Worm (Caenorhabditis elegans): ENCODE results near the gene F15B9.10.

The F15B9.10 gene

DNA sequence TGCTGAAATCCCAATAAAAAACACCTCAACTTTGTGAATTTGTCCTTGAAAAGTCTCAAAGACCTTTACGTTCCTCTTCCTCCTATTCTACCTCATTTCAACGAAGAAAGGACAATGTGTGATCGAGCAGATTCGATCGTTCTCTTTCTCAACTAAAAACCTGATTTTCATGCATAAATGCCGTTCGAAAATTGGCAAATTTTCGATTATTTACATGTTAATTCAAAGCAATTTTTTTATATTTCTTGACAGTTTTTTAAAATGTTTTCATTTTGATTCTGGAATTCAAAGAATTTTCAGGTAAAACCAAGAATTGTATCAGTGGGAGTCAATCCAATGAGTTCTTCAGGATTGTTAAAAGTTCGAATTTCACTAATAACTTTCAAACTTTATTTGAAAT lies 40.2 kb downstream of the F15B9.10 start, which contains the start of gene lin-46:
TSS of gene lin-46 (plus strand) at position 301 of the 400 bp plus-strand sequence.
- TF ChIP-seq elt-2 (tag; optimal IDR thresholded peaks at IDR 0.05) (no peak), hlh-8 (tag; optimal IDR thresholded peaks at IDR 0.05) (no peak), ceh-6 (GFP tag; optimal IDR thresholded peaks at IDR 0.05) (no peak), ztf-16 (tag; optimal IDR thresholded peaks at IDR 0.05) (no peak), lim-6 (tag; optimal IDR thresholded peaks at IDR 0.05) (no peak), pros-1 (tag; optimal IDR thresholded peaks at IDR 0.05) (no peak), unc-3 (GFP tag; conservative IDR thresholded peaks at IDR 0.05) (no peak), unc-3 (tag; optimal IDR thresholded peaks at IDR 0.05) (no peak), ceh-30 (tag; optimal IDR thresholded peaks at IDR 0.05) (no peak), eyg-1 (tag; optimal IDR thresholded peaks at IDR 0.05) (no peak), sox-2 (GFP tag; IDR thresholded peaks at IDR 0.05) (no peak)

DNA sequence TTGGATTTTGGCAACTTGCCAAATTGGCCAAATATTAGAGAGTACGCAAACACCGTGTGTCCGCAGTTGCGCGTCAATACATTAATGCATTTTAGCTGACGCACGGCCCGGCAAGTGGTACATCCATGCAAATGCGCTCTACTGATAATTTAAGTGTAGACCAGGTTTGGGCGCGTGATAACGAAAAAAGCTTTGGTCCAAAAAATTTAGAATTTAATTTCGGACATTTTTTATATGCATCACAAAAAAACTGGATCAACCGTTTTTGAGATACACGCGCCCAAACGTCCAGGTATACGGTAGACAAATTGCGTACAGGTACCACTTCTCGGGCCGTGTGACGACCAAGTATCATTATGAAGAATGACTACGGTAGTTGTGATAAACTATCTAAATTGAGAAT lies 40.8 kb downstream of the F15B9.10 start, which contains the start of gene R186.8:
TSS of gene R186.8 (minus strand) at position 58 of the 403 bp plus-strand sequence.
- peak; percentile 45 for TF ChIP-seq ref-2 (tag; optimal IDR thresholded peaks at IDR 0.05)
- TF ChIP-seq ceh-34 (tag; optimal IDR thresholded peaks at IDR 0.05) = peak; percentile 0
- TF ChIP-seq elt-2 (tag; optimal IDR thresholded peaks at IDR 0.05) = peak; percentile 41
- TF ChIP-seq ceh-31 (tag; optimal IDR thresholded peaks at IDR 0.05) = peak; percentile 19
- TF ChIP-seq unc-42 (tag; optimal IDR thresholded peaks at IDR 0.05) = peak; percentile 92
- peak; percentile 13 for TF ChIP-seq tbx-2 (tag; optimal IDR thresholded peaks at IDR 0.05)
- peak; percentile 24 for TF ChIP-seq ceh-18 (tag; optimal IDR thresholded peaks at IDR 0.05)
- TF ChIP-seq nfya-1 (tag; optimal IDR thresholded peaks at IDR 0.05) = peak; percentile 10

DNA sequence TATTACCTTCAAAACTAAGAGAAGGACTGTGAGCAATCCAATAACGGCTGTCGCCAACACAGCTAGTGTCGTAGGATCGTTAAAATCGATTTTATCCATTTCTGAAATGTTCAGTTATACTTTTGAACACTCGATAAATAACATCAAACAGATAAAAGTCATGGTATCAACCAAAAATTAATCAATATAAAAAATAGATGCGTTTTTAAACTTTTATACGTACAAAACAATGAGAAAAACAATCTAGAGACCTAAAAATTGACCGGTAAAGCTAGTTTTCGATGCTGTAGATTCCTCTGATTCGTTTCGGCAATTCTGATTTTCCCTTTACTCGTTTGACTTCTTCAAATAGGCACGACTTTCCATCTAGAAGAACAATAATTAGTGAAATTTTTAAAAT lies 41.6 kb downstream of the F15B9.10 start, which contains the start of gene R186.3:
TSS of gene R186.3 (minus strand) at position 101 of the 400 bp plus-strand sequence.
- no peak for TF ChIP-seq lin-11 (tag; optimal IDR thresholded peaks at IDR 0.05)
- no peak for TF ChIP-seq ceh-14 (tag; optimal IDR thresholded peaks at IDR 0.05)
- TF ChIP-seq hlh-15 (tag; optimal IDR thresholded peaks at IDR 0.05) = no peak
- TF ChIP-seq ahr-1 (tag; optimal IDR thresholded peaks at IDR 0.05) = no peak
- no peak for TF ChIP-seq ceh-30 (tag; optimal IDR thresholded peaks at IDR 0.05)
- TF ChIP-seq hlh-6 (tag; optimal IDR thresholded peaks at IDR 0.05) = no peak
- no peak for TF ChIP-seq ttx-3 (tag; optimal IDR thresholded peaks at IDR 0.05)
- no peak for TF ChIP-seq hlh-30 (tag; optimal IDR thresholded peaks at IDR 0.05; ENCODE audit: insufficient read depth)
- no peak for TF ChIP-seq fkh-6 (tag; optimal IDR thresholded peaks at IDR 0.05)
- no peak for TF ChIP-seq npax-4 (tag; optimal IDR thresholded peaks at IDR 0.05)
- TF ChIP-seq nhr-232 (tag; optimal IDR thresholded peaks at IDR 0.05) = no peak
- no peak for TF ChIP-seq hlh-8 (tag; optimal IDR thresholded peaks at IDR 0.05)

DNA sequence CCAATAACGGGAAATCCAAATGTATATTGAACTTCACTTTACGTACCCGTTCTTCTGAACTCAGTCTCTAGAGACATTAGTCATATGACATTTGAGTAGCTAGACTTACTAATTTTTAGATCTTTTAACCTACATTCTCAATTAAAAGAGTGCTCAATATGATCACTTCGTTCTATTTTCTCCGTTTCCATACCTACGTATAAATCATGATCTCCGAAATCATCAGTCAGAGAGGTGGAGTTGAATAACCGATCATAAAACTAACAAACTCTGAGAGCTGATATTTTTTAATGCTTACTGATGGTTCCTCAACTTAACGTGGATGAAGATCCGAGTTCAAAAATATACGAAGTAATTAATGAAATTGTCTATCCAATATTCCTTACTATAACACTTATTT lies 44.6 kb downstream of the F15B9.10 start, which contains the start of gene srd-35:
TSS of gene srd-35 (plus strand) at position 301 of the 400 bp plus-strand sequence.
- no peak for TF ChIP-seq unc-86 (tag; optimal IDR thresholded peaks at IDR 0.05)
- no peak for TF ChIP-seq fkh-6 (tag; optimal IDR thresholded peaks at IDR 0.05)
- TF ChIP-seq hlh-30 (tag; optimal IDR thresholded peaks at IDR 0.05; ENCODE audit: insufficient read depth) = no peak
- no peak for TF ChIP-seq pax-1 (tag; optimal IDR thresholded peaks at IDR 0.05)
- no peak for TF ChIP-seq unc-3 (GFP tag; conservative IDR thresholded peaks at IDR 0.05)
- TF ChIP-seq unc-3 (tag; optimal IDR thresholded peaks at IDR 0.05) = no peak
- TF ChIP-seq ceh-30 (tag; optimal IDR thresholded peaks at IDR 0.05) = no peak
- no peak for TF ChIP-seq ama-1 (optimal IDR thresholded peaks at IDR 0.05)
- no peak for TF ChIP-seq ceh-34 (tag; optimal IDR thresholded peaks at IDR 0.05)

DNA sequence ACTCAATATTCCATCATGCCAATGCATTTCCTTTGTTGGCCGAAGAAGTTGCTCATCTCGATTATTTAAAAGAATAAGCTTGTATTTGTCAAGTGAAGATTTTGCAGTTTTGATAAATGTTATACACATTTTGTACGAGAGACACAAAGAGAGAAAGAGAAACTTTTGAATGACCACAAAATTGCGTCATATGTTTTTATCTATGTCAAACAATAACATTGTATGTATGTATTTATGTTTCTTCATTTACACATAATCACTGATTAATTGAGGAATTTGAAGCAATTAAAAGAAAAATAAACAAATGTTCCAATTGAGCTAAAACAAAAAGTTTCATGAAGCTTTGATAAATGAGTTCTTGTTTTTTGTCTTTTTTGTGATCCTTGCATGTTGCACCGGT lies 45.5 kb downstream of the F15B9.10 start, which contains the start of gene hrg-9:
TSS of gene hrg-9 (minus strand) at position 152 of the 400 bp plus-strand sequence.
- TF ChIP-seq unc-86 (tag; optimal IDR thresholded peaks at IDR 0.05) (no peak), pat-9 (tag; optimal IDR thresholded peaks at IDR 0.05) (no peak), hlh-8 (tag; optimal IDR thresholded peaks at IDR 0.05) (no peak), elt-2 (tag; optimal IDR thresholded peaks at IDR 0.05) (peak; percentile 57)

DNA sequence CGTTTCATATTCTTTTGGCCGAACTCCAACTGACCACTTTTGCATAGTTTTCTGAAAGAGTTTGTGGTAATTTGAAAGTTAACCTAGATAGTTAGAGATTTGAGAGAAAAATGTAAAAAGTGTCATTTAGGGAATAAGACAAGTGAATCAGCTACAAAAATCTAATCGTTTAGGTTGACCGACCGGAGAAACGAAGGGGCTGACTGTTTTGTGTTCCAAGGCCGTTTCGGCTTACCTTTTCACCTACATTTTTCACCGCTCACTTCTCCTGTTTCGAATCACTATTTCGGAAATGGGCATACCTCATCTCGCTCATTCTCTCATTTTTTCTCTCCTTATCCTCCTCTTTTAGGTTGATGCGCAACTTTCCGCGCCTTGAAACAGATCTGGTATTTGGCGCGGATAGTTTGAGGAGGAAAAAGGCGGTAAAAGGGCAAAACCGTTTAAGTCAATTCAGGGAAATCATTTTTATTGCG lies 47.6 kb downstream of the F15B9.10 start, which contains the start of gene mpst-7:
TSS of gene mpst-7 (minus strand) at position 51 of the 476 bp plus-strand sequence.
- no peak for TF ChIP-seq ztf-16 (tag; optimal IDR thresholded peaks at IDR 0.05)
- no peak for TF ChIP-seq che-1 (tag; optimal IDR thresholded peaks at IDR 0.05)
- TF ChIP-seq mec-3 (tag; optimal IDR thresholded peaks at IDR 0.05; ENCODE audit: borderline replicate concordance) = no peak
- no peak for TF ChIP-seq ttx-3 (tag; optimal IDR thresholded peaks at IDR 0.05)
- TF ChIP-seq hlh-30 (tag; optimal IDR thresholded peaks at IDR 0.05; ENCODE audit: insufficient read depth) = no peak
- no peak for TF ChIP-seq ceh-14 (tag; optimal IDR thresholded peaks at IDR 0.05)
- no peak for TF ChIP-seq ceh-22 (tag; optimal IDR thresholded peaks at IDR 0.05)
